Fruit fly (Drosophila melanogaster) whole organism, embryonic: ENCODE measurements around the gene CG1640.

Experiments used
- Asciz ChIP-seq: fragments of 200-800 bp; sonication (Bioruptor generic); optimal IDR thresholded peaks from 2 replicates; lab custom pipeline; 2017; ENCODE audit warnings: missing biosample characterization, mild to moderate bottlenecking, missing genetic modification characterization, missing genetic modification reagents
- CG1024 ChIP-seq: fragments of 200-800 bp; sonication (Bioruptor generic); IDR thresholded peaks from 2 replicates; pipeline ENCODE4 v1.3.6; 2022; ENCODE audit warnings: missing biosample characterization, missing genetic modification characterization
- CG13123 ChIP-seq: fragments of 200-800 bp; sonication (Bioruptor generic); optimal IDR thresholded peaks from 2 replicates; lab custom pipeline; 2016; ENCODE audit warnings: missing biosample characterization, missing genetic modification characterization
- CG14860 ChIP-seq: fragments of 200-800 bp; sonication (Bioruptor generic); IDR thresholded peaks from 3 replicates; pipeline ENCODE4 v1.3.6; 2022; ENCODE audit warnings: missing biosample characterization, missing genetic modification characterization; ENCODE audit not compliant: partially characterized antibody
- CG16779 ChIP-seq: fragments of 200-800 bp; sonication (Bioruptor generic); IDR thresholded peaks from 2 replicates; pipeline ENCODE4 v1.3.6; 2022; ENCODE audit warnings: missing biosample characterization, missing genetic modification characterization
- CG16813 ChIP-seq: fragments of 200-800 bp; sonication (Bioruptor generic); IDR thresholded peaks from 3 replicates; pipeline ENCODE4 v1.3.6; 2022; ENCODE audit warnings: missing biosample characterization, missing genetic modification characterization; ENCODE audit not compliant: partially characterized antibody
- CG2116 ChIP-seq: fragments of 200-800 bp; sonication (Bioruptor generic); optimal IDR thresholded peaks from 3 replicates; lab custom pipeline; 2018; ENCODE audit warnings: missing biosample characterization, mild to moderate bottlenecking, missing genetic modification characterization
- CG30431 ChIP-seq: fragments of 200-800 bp; sonication (Bioruptor generic); optimal IDR thresholded peaks from 2 replicates; lab custom pipeline; 2017; ENCODE audit warnings: missing biosample characterization, missing genetic modification characterization
- CG3065 ChIP-seq: fragments of 200-800 bp; sonication (Bioruptor generic); optimal IDR thresholded peaks from 2 replicates; lab custom pipeline; 2016; ENCODE audit warnings: missing biosample characterization, missing genetic modification characterization
- CG32772 ChIP-seq: fragments of 200-800 bp; sonication (Bioruptor generic); IDR thresholded peaks from 2 replicates; pipeline ENCODE4 v1.3.6; 2022; ENCODE audit warnings: missing biosample characterization, missing genetic modification characterization
- CG3281 ChIP-seq: fragments of 200-800 bp; sonication (Bioruptor generic); optimal IDR thresholded peaks from 3 replicates; lab custom pipeline; 2017; ENCODE audit warnings: missing biosample characterization, mild to moderate bottlenecking, missing genetic modification characterization
- CG5180 ChIP-seq: fragments of 200-800 bp; sonication (Bioruptor generic); optimal IDR thresholded peaks from 3 replicates; lab custom pipeline; 2017; ENCODE audit warnings: missing biosample characterization, missing genetic modification characterization, mild to moderate bottlenecking, moderate library complexity, missing genetic modification reagents
- CG6689 ChIP-seq: fragments of 200-800 bp; sonication (Bioruptor generic); IDR thresholded peaks from 2 replicates; pipeline ENCODE4 v1.3.6; 2022; ENCODE audit warnings: missing biosample characterization, missing genetic modification characterization
- CG7271 ChIP-seq: fragments of 200-800 bp; sonication (Bioruptor generic); optimal IDR thresholded peaks from 2 replicates; lab custom pipeline; 2018; ENCODE audit warnings: missing biosample characterization, mild to moderate bottlenecking, missing genetic modification characterization, moderate library complexity
- CG8388 ChIP-seq: fragments of 200-800 bp; sonication (Bioruptor generic); optimal IDR thresholded peaks from 2 replicates; lab custom pipeline; 2019; ENCODE audit warnings: missing biosample characterization, mild to moderate bottlenecking, missing genetic modification characterization, moderate library complexity
- CG9932 ChIP-seq: fragments of 200-800 bp; sonication (Bioruptor generic); IDR thresholded peaks from 2 replicates; pipeline ENCODE4 v1.3.6; 2022; ENCODE audit warnings: missing biosample characterization, missing genetic modification characterization
- HmgZ ChIP-seq: fragments of 200-800 bp; sonication (Bioruptor generic); optimal IDR thresholded peaks from 2 replicates; lab custom pipeline; 2018; ENCODE audit warnings: missing biosample characterization, mild to moderate bottlenecking, missing genetic modification characterization
- Hmx ChIP-seq: fragments of 200-800 bp; sonication (Bioruptor generic); optimal IDR thresholded peaks from 2 replicates; lab custom pipeline; 2016; ENCODE audit warnings: missing biosample characterization, missing genetic modification characterization
- Hr39 ChIP-seq: fragments of >200 bp; optimal IDR thresholded peaks from 2 replicates; lab custom pipeline; 2017
- Med ChIP-seq: fragments of 200-800 bp; sonication (Bioruptor generic); peaks from one replicate; lab custom pipeline; 2016; ENCODE audit warnings: missing biosample characterization, missing genetic modification characterization, mild to moderate bottlenecking, inconsistent platforms, moderate library complexity
- NC2α ChIP-seq: fragments of 200-800 bp; sonication (Bioruptor generic); optimal IDR thresholded peaks from 2 replicates; lab custom pipeline; 2016; ENCODE audit warnings: missing biosample characterization, missing genetic modification characterization
- PHDP ChIP-seq: fragments of 200-800 bp; sonication (Bioruptor generic); optimal IDR thresholded peaks from 3 replicates; lab custom pipeline; 2018; ENCODE audit warnings: missing biosample characterization, mild to moderate bottlenecking, missing genetic modification characterization, moderate library complexity
- Ptx1 ChIP-seq: fragments of 200-800 bp; sonication (Bioruptor generic); IDR thresholded peaks from 2 replicates; pipeline ENCODE4 v1.3.6; 2022; ENCODE audit warnings: missing biosample characterization, missing genetic modification characterization
- Sin3A ChIP-seq: fragments of >200 bp; optimal IDR thresholded peaks from 2 replicates; lab custom pipeline; 2018
- Sry-δ ChIP-seq: fragments of 200-800 bp; sonication (Bioruptor generic); optimal IDR thresholded peaks from 2 replicates; lab custom pipeline; 2016; ENCODE audit warnings: missing biosample characterization, missing genetic modification characterization
- Ssrp ChIP-seq: fragments of 200-800 bp; sonication (Bioruptor generic); optimal IDR thresholded peaks from 2 replicates; lab custom pipeline; 2018; ENCODE audit warnings: missing biosample characterization, mild to moderate bottlenecking, missing genetic modification characterization, moderate library complexity
- Stat92E ChIP-seq, 3 experiments: fragments of >200 bp in 2 of 3; fragments of 200-800 bp in 1 of 3; sonication (Bioruptor generic) in 1 of 3; optimal IDR thresholded peaks; 2 replicates each; lab custom pipeline; 2017 to 2019; ENCODE audit warnings: missing biosample characterization in 3 of 3, missing genetic modification characterization in 3 of 3, mild to moderate bottlenecking in 1 of 3, moderate library complexity in 1 of 3
- abd-A ChIP-seq: fragments of 200-800 bp; sonication (Bioruptor generic); optimal IDR thresholded peaks from 3 replicates; lab custom pipeline; 2019; ENCODE audit warnings: missing biosample characterization, mild to moderate bottlenecking, missing genetic modification characterization, moderate library complexity
- amos ChIP-seq: fragments of 200-800 bp; sonication (Bioruptor generic); IDR thresholded peaks from 2 replicates; pipeline ENCODE4 v1.3.6; 2022; ENCODE audit warnings: missing biosample characterization, missing genetic modification characterization; ENCODE audit not compliant: partially characterized antibody
- ase ChIP-seq: fragments of 200-800 bp; sonication (Bioruptor generic); IDR thresholded peaks from 3 replicates; pipeline ENCODE4 v1.3.6; 2022; ENCODE audit warnings: missing biosample characterization, missing genetic modification characterization
- ci ChIP-seq: fragments of 200-800 bp; sonication (Bioruptor generic); IDR thresholded peaks from 3 replicates; pipeline ENCODE4 v1.3.6; 2022; ENCODE audit warnings: missing biosample characterization, missing genetic modification characterization
- crc ChIP-seq: fragments of 200-800 bp; sonication (Bioruptor generic); optimal IDR thresholded peaks from 2 replicates; lab custom pipeline; 2016; ENCODE audit warnings: missing biosample characterization, missing genetic modification characterization
- dimm ChIP-seq: fragments of 200-800 bp; sonication (Bioruptor generic); IDR thresholded peaks from 2 replicates; pipeline ENCODE4 v1.3.6; 2022; ENCODE audit warnings: missing biosample characterization, missing genetic modification characterization
- exex ChIP-seq: fragments of 200-800 bp; sonication (Bioruptor generic); optimal IDR thresholded peaks from 4 replicates; lab custom pipeline; 2018; ENCODE audit warnings: missing biosample characterization, mild to moderate bottlenecking, missing genetic modification characterization, moderate library complexity
- grau ChIP-seq: fragments of 200-800 bp; optimal IDR thresholded peaks from 3 replicates; lab custom pipeline; 2019; ENCODE audit warnings: missing biosample characterization, mild to moderate bottlenecking, missing genetic modification characterization, moderate library complexity
- gt ChIP-seq: fragments of 200-800 bp; sonication (Bioruptor generic); IDR thresholded peaks from 2 replicates; pipeline ENCODE4 v1.3.6; 2022; ENCODE audit warnings: missing biosample characterization, missing genetic modification characterization
- h ChIP-seq: fragments of >200 bp; optimal IDR thresholded peaks from 2 replicates; lab custom pipeline; 2017
- luna ChIP-seq: fragments of 200-800 bp; sonication (Bioruptor generic); optimal IDR thresholded peaks from 2 replicates; lab custom pipeline; 2016; ENCODE audit warnings: missing biosample characterization, missing genetic modification characterization
- odd ChIP-seq: fragments of 200-800 bp; sonication (Bioruptor generic); optimal IDR thresholded peaks from 2 replicates; lab custom pipeline; 2017; ENCODE audit warnings: missing biosample characterization, mild to moderate bottlenecking, missing genetic modification characterization
- org-1 ChIP-seq: fragments of 200-800 bp; sonication (Bioruptor generic); optimal IDR thresholded peaks from 2 replicates; lab custom pipeline; 2017; ENCODE audit warnings: missing biosample characterization, missing genetic modification characterization
- pita ChIP-seq: fragments of 200-800 bp; sonication (Bioruptor generic); optimal IDR thresholded peaks from 2 replicates; lab custom pipeline; 2017; ENCODE audit warnings: missing biosample characterization, mild to moderate bottlenecking, missing genetic modification characterization
- seq ChIP-seq: fragments of 200-800 bp; sonication (Bioruptor generic); IDR thresholded peaks from 2 replicates; pipeline ENCODE4 v1.3.6; 2022; ENCODE audit warnings: missing biosample characterization, missing genetic modification characterization
- sob ChIP-seq: fragments of 200-800 bp; sonication (Bioruptor generic); IDR thresholded peaks from 2 replicates; pipeline ENCODE4 v1.3.6; 2022; ENCODE audit warnings: missing biosample characterization, missing genetic modification characterization
- stc ChIP-seq: fragments of 200-800 bp; sonication (Bioruptor generic); IDR thresholded peaks from 2 replicates; pipeline ENCODE4 v1.3.6; 2022; ENCODE audit warnings: missing biosample characterization, missing genetic modification characterization
- sug ChIP-seq: fragments of 200-800 bp; optimal IDR thresholded peaks from 2 replicates; lab custom pipeline; 2019; ENCODE audit warnings: missing biosample characterization, mild to moderate bottlenecking, missing genetic modification characterization, moderate library complexity
- tio ChIP-seq: fragments of 200-800 bp; sonication (Bioruptor generic); optimal IDR thresholded peaks from 2 replicates; lab custom pipeline; 2017; ENCODE audit warnings: missing biosample characterization, missing genetic modification characterization, inconsistent platforms
- unpg ChIP-seq: fragments of 200-800 bp; sonication (Bioruptor generic); optimal IDR thresholded peaks from 3 replicates; lab custom pipeline; 2018; ENCODE audit warnings: missing biosample characterization, mild to moderate bottlenecking, missing genetic modification characterization, moderate library complexity
- vvl ChIP-seq: fragments of 200-800 bp; sonication (Bioruptor generic); IDR thresholded peaks from 2 replicates; pipeline ENCODE4 v1.3.6; 2022; ENCODE audit warnings: missing biosample characterization, missing genetic modification characterization
- wek ChIP-seq: fragments of 200-800 bp; sonication (Bioruptor generic); optimal IDR thresholded peaks from 3 replicates; lab custom pipeline; 2018; ENCODE audit warnings: missing biosample characterization, mild to moderate bottlenecking, missing genetic modification characterization, moderate library complexity

CG1640 gene

dm6 chrX:13373239-13374153, 3.1 kb downstream of the CG1640 start (continued):
- TF ChIP-seq Stat92E (GFP tag; optimal IDR thresholded peaks at IDR 0.05; lab: Kevin White, UChicago) (peak in 1 of 3 experiments; percentile 33), Hr39 (lab: Kevin White, UChicago) (no peak), CG14860 (no peak), CG3065 (GFP tag; lab: Kevin White, UChicago) (peak; percentile 40), exex (tag; lab: Kevin White, UChicago) (peak; percentile 75), PHDP (peak; percentile 90), pita (GFP tag; lab: Kevin White, UChicago) (peak; percentile 31), vvl (GFP tag; lab: Robert Waterston, UW) (peak; percentile 92), CG16813 (GFP tag; lab: Robert Waterston, UW) (no peak), Sry-δ (GFP tag; lab: Kevin White, UChicago) (no peak), grau (tag; lab: Kevin White, UChicago) (peak; percentile 88), CG30431 (GFP tag; lab: Kevin White, UChicago) (peak; percentile 66), CG9932 (GFP tag; lab: Robert Waterston, UW) (peak; percentile 82), seq (GFP tag; lab: Robert Waterston, UW) (0 out of 2 replicates have a peak, but pooled peaks have one; percentile 28), org-1 (GFP tag; lab: Kevin White, UChicago) (peak; percentile 68), CG5180 (GFP tag; lab: Kevin White, UChicago) (peak; percentile 64), CG7271 (tag; lab: Kevin White, UChicago) (no peak), stc (peak; percentile 81), h (lab: Kevin White, UChicago) (no peak), CG3281 (GFP tag; lab: Kevin White, UChicago) (peak; percentile 82), crc (GFP tag; lab: Kevin White, UChicago) (no peak), wek (GFP tag; lab: Kevin White, UChicago) (peak; percentile 36), Asciz (GFP tag; lab: Kevin White, UChicago) (peak; percentile 86), CG1024 (GFP tag; lab: Robert Waterston, UW) (peak; percentile 61; the same call in 1 of the 2 replicates), unpg (GFP tag; lab: Kevin White, UChicago) (peak; percentile 88), Ssrp (tag; lab: Kevin White, UChicago) (peak; percentile 81), luna (no peak), ci (GFP tag; lab: Robert Waterston, UW) (peak; percentile 75; the same call in 2 of the 3 replicates), abd-A (tag; lab: Kevin White, UChicago) (peak; percentile 36), Ptx1 (GFP tag; lab: Robert Waterston, UW) (peak; percentile 86), ase (peak; percentile 65; the same call in 1 of the 3 replicates), tio (GFP tag; lab: Kevin White, UChicago) (peak; percentile 82), CG13123 (GFP tag; lab: Kevin White, UChicago) (peak; percentile 70), Sin3A (lab: Kevin White, UChicago) (no peak), sug (peak; percentile 83), Med (GFP tag; lab: Kevin White, UChicago) (peak; percentile 79), CG16779 (GFP tag; lab: Robert Waterston, UW) (0 out of 2 replicates have a peak, but pooled peaks have one; percentile 34), dimm (GFP tag; lab: Robert Waterston, UW) (no peak; the same call in 1 of the 2 replicates), sob (peak; percentile 90), gt (GFP tag; lab: Robert Waterston, UW) (no peak), CG32772 (GFP tag; lab: Robert Waterston, UW) (peak; percentile 79), CG2116 (GFP tag; lab: Kevin White, UChicago) (peak; percentile 44), NC2α (GFP tag; lab: Kevin White, UChicago) (no peak), odd (GFP tag; lab: Kevin White, UChicago) (peak; percentile 68), CG6689 (GFP tag; lab: Robert Waterston, UW) (peak; percentile 79), Hmx (GFP tag; lab: Kevin White, UChicago) (no peak), HmgZ (tag; lab: Kevin White, UChicago) (peak; percentile 85), CG8388 (peak; percentile 88), amos (GFP tag; lab: Robert Waterston, UW) (no peak)
